Fruit fly (Drosophila melanogaster): Measurements from ENCODE around the gene Ca-beta.

- TF ChIP-seq h (optimal IDR thresholded peaks at IDR 0.05) (no peak), psq (optimal IDR thresholded peaks at IDR 0.05) (no peak), insv (optimal IDR thresholded peaks at IDR 0.05) (no peak), Myc (optimal IDR thresholded peaks at IDR 0.05) (no peak)
Observed at dm6 chr2L:11207471-11207870, 4.1 kb upstream of the Ca-beta start.
